Fruit fly (Drosophila melanogaster) whole organism, embryonic: ENCODE measurements around the gene sac.

Experiments
- Atf3 ChIP-seq: fragments of 200-800 bp; sonication (Bioruptor generic); optimal IDR thresholded peaks from 3 replicates; lab custom pipeline; 2016; ENCODE audit warnings: missing biosample characterization, missing genetic modification characterization
- B-H1 ChIP-seq: fragments of 200-800 bp; sonication (Bioruptor generic); IDR thresholded peaks from 3 replicates; pipeline ENCODE4 v1.3.6; 2022; ENCODE audit warnings: missing biosample characterization, missing genetic modification characterization
- B-H2 ChIP-seq: fragments of 200-800 bp; sonication (Bioruptor generic); optimal IDR thresholded peaks from 2 replicates; lab custom pipeline; 2018; ENCODE audit warnings: missing biosample characterization, mild to moderate bottlenecking, missing genetic modification characterization
- BtbVII ChIP-seq: fragments of 200-800 bp; sonication (Bioruptor generic); optimal IDR thresholded peaks from 3 replicates; lab custom pipeline; 2017; ENCODE audit warnings: missing biosample characterization, mild to moderate bottlenecking, missing genetic modification characterization
- CG10979 ChIP-seq: fragments of 200-800 bp; sonication (Bioruptor generic); optimal IDR thresholded peaks from 2 replicates; lab custom pipeline; 2018; ENCODE audit warnings: missing biosample characterization, mild to moderate bottlenecking, missing genetic modification characterization, moderate library complexity
- CG11696 ChIP-seq: fragments of 200-800 bp; sonication (Bioruptor generic); IDR thresholded peaks from 2 replicates; pipeline ENCODE4 v1.3.6; 2022; ENCODE audit warnings: missing biosample characterization, missing genetic modification characterization
- CG12155 ChIP-seq: fragments of 200-800 bp; sonication (Bioruptor generic); optimal IDR thresholded peaks from 3 replicates; lab custom pipeline; 2016; ENCODE audit warnings: missing biosample characterization, missing genetic modification characterization
- CG12299 ChIP-seq: fragments of 200-800 bp; sonication (Bioruptor generic); optimal IDR thresholded peaks from 2 replicates; lab custom pipeline; 2018; ENCODE audit warnings: missing biosample characterization, mild to moderate bottlenecking, missing genetic modification characterization
- CG13296 ChIP-seq: fragments of 200-800 bp; sonication (Bioruptor generic); optimal IDR thresholded peaks from 3 replicates; lab custom pipeline; 2018; ENCODE audit warnings: missing biosample characterization, mild to moderate bottlenecking, missing genetic modification characterization
- CG14965 ChIP-seq: fragments of 200-800 bp; sonication (Bioruptor generic); optimal IDR thresholded peaks from 2 replicates; lab custom pipeline; 2016; ENCODE audit warnings: missing biosample characterization, missing genetic modification characterization, borderline replicate concordance
- CG15073 ChIP-seq: fragments of 200-800 bp; sonication (Bioruptor generic); optimal IDR thresholded peaks from 2 replicates; lab custom pipeline; 2016; ENCODE audit warnings: missing biosample characterization, missing genetic modification characterization
- CG17802 ChIP-seq: fragments of 200-800 bp; sonication (Bioruptor generic); optimal IDR thresholded peaks from 2 replicates; lab custom pipeline; 2018; ENCODE audit warnings: missing biosample characterization, mild to moderate bottlenecking, missing genetic modification characterization, moderate library complexity
- CG2120 ChIP-seq: fragments of 200-800 bp; sonication (Bioruptor generic); optimal IDR thresholded peaks from 3 replicates; lab custom pipeline; 2016; ENCODE audit warnings: missing biosample characterization, missing genetic modification characterization
- CG30020 ChIP-seq: fragments of 200-800 bp; optimal IDR thresholded peaks from 2 replicates; lab custom pipeline; 2019; ENCODE audit warnings: missing biosample characterization, mild to moderate bottlenecking, missing genetic modification characterization, moderate library complexity
- CG34224 ChIP-seq: fragments of 200-800 bp; sonication (Bioruptor generic); IDR thresholded peaks from 3 replicates; pipeline ENCODE4 v1.3.6; 2022; ENCODE audit warnings: missing biosample characterization, missing genetic modification characterization; ENCODE audit not compliant: partially characterized antibody
- CG3847 ChIP-seq: fragments of 200-800 bp; sonication (Bioruptor generic); IDR thresholded peaks from 2 replicates; pipeline ENCODE4 v1.3.6; 2022; ENCODE audit warnings: missing biosample characterization, missing genetic modification characterization
- CG4404 ChIP-seq: fragments of 200-800 bp; sonication (Bioruptor generic); IDR thresholded peaks from 2 replicates; pipeline ENCODE4 v1.3.6; 2022; ENCODE audit warnings: missing biosample characterization, missing genetic modification characterization
- CG6854 ChIP-seq: fragments of 200-800 bp; sonication (Bioruptor generic); optimal IDR thresholded peaks from 3 replicates; lab custom pipeline; 2017; ENCODE audit warnings: missing biosample characterization, mild to moderate bottlenecking, missing genetic modification characterization
- CG7357 ChIP-seq: fragments of 200-800 bp; sonication (Bioruptor generic); IDR thresholded peaks from 3 replicates; pipeline ENCODE4 v1.3.6; 2022; ENCODE audit warnings: missing biosample characterization, missing genetic modification characterization
- CG7963 ChIP-seq: fragments of 200-800 bp; sonication (Bioruptor generic); IDR thresholded peaks from 3 replicates; pipeline ENCODE4 v1.3.6; 2022; ENCODE audit warnings: missing biosample characterization, missing genetic modification characterization; ENCODE audit not compliant: partially characterized antibody
- CG8944 ChIP-seq: fragments of 200-800 bp; sonication (Bioruptor generic); optimal IDR thresholded peaks from 3 replicates; lab custom pipeline; 2016; ENCODE audit warnings: missing biosample characterization, missing genetic modification characterization
- CG9932 ChIP-seq: fragments of 200-800 bp; sonication (Bioruptor generic); IDR thresholded peaks from 2 replicates; pipeline ENCODE4 v1.3.6; 2022; ENCODE audit warnings: missing biosample characterization, missing genetic modification characterization
- Dbx ChIP-seq: fragments of 200-800 bp; sonication (Bioruptor generic); IDR thresholded peaks from 3 replicates; pipeline ENCODE4 v1.3.6; 2022; ENCODE audit warnings: missing biosample characterization, missing genetic modification characterization
- Dref ChIP-seq: fragments of 200-800 bp; sonication (Bioruptor generic); IDR thresholded peaks from 2 replicates; pipeline ENCODE4 v1.3.6; 2022; ENCODE audit warnings: missing biosample characterization, missing genetic modification characterization
- Eip74EF ChIP-seq, 2 experiments: fragments of 200-800 bp in 1 of 2; fragments of >200 bp in 1 of 2; sonication (Bioruptor generic) in 1 of 2; optimal IDR thresholded peaks; 2 replicates each; lab custom pipeline; 2017 to 2019; ENCODE audit warnings: missing biosample characterization in 2 of 2, missing genetic modification characterization in 2 of 2, mild to moderate bottlenecking in 1 of 2, moderate library complexity in 1 of 2
- Fer3 ChIP-seq: fragments of 200-800 bp; sonication (Bioruptor generic); optimal IDR thresholded peaks from 2 replicates; lab custom pipeline; 2018; ENCODE audit warnings: missing biosample characterization, mild to moderate bottlenecking, missing genetic modification characterization, moderate library complexity
- HmgD ChIP-seq: fragments of 200-800 bp; sonication (Bioruptor generic); optimal IDR thresholded peaks from 3 replicates; lab custom pipeline; 2016; ENCODE audit warnings: missing biosample characterization, missing genetic modification characterization
- Opbp ChIP-seq: fragments of 200-800 bp; sonication (Bioruptor generic); IDR thresholded peaks from 3 replicates; pipeline ENCODE4 v1.3.6; 2022; ENCODE audit warnings: missing biosample characterization, missing genetic modification characterization; ENCODE audit not compliant: partially characterized antibody
- Optix ChIP-seq: fragments of 200-800 bp; sonication (Bioruptor generic); IDR thresholded peaks from 3 replicates; pipeline ENCODE4 v1.3.6; 2022; ENCODE audit warnings: missing biosample characterization, missing genetic modification characterization
- Rx ChIP-seq: fragments of 200-800 bp; sonication (Bioruptor generic); IDR thresholded peaks from 2 replicates; pipeline ENCODE4 v1.3.6; 2022; ENCODE audit warnings: missing biosample characterization, missing genetic modification characterization
- Stat92E ChIP-seq, 3 experiments: fragments of >200 bp in 2 of 3; fragments of 200-800 bp in 1 of 3; sonication (Bioruptor generic) in 1 of 3; optimal IDR thresholded peaks; 2 replicates each; lab custom pipeline; 2017 to 2019; ENCODE audit warnings: missing biosample characterization in 3 of 3, missing genetic modification characterization in 3 of 3, mild to moderate bottlenecking in 1 of 3, moderate library complexity in 1 of 3
- ac ChIP-seq: fragments of 200-800 bp; sonication (Bioruptor generic); optimal IDR thresholded peaks from 3 replicates; lab custom pipeline; 2017; ENCODE audit warnings: missing biosample characterization, mild to moderate bottlenecking, missing genetic modification characterization
- amos ChIP-seq: fragments of 200-800 bp; sonication (Bioruptor generic); IDR thresholded peaks from 2 replicates; pipeline ENCODE4 v1.3.6; 2022; ENCODE audit warnings: missing biosample characterization, missing genetic modification characterization; ENCODE audit not compliant: partially characterized antibody
- cwo ChIP-seq: fragments of 200-800 bp; sonication (Bioruptor generic); optimal IDR thresholded peaks from 3 replicates; lab custom pipeline; 2017; ENCODE audit warnings: missing biosample characterization, missing genetic modification characterization, mild to moderate bottlenecking, moderate library complexity, missing genetic modification reagents
- dm ChIP-seq: fragments of 200-800 bp; sonication (Bioruptor generic); optimal IDR thresholded peaks from 3 replicates; lab custom pipeline; 2016; ENCODE audit warnings: missing biosample characterization, missing genetic modification characterization
- emc ChIP-seq: fragments of 200-800 bp; sonication (Bioruptor generic); optimal IDR thresholded peaks from 2 replicates; lab custom pipeline; 2016; ENCODE audit warnings: missing biosample characterization, missing genetic modification characterization
- exex ChIP-seq: fragments of 200-800 bp; sonication (Bioruptor generic); optimal IDR thresholded peaks from 4 replicates; lab custom pipeline; 2018; ENCODE audit warnings: missing biosample characterization, mild to moderate bottlenecking, missing genetic modification characterization, moderate library complexity
- eyg ChIP-seq: fragments of 200-800 bp; sonication (Bioruptor generic); optimal IDR thresholded peaks from 3 replicates; lab custom pipeline; 2016; ENCODE audit warnings: missing biosample characterization, missing genetic modification characterization
- fu2 ChIP-seq: fragments of 200-800 bp; sonication (Bioruptor generic); optimal IDR thresholded peaks from 2 replicates; lab custom pipeline; 2016; ENCODE audit warnings: missing biosample characterization, missing genetic modification characterization
- gce ChIP-seq: fragments of 200-800 bp; sonication (Bioruptor generic); IDR thresholded peaks from 3 replicates; pipeline ENCODE4 v1.3.6; 2022; ENCODE audit warnings: missing biosample characterization, missing genetic modification characterization
- hkb ChIP-seq, 2 experiments: fragments of 200-800 bp in 1 of 2; fragments of >200 bp in 1 of 2; sonication (Bioruptor generic) in 1 of 2; IDR thresholded peaks in 1 of 2; optimal IDR thresholded peaks in 1 of 2; 2 replicates each; pipeline versions ENCODE4 v1.3.6 to Lab custom; 2017 to 2022; ENCODE audit warnings: missing biosample characterization in 1 of 2, missing genetic modification characterization in 1 of 2
- kay ChIP-seq: fragments of 200-800 bp; sonication (Bioruptor generic); optimal IDR thresholded peaks from 2 replicates; lab custom pipeline; 2016; ENCODE audit warnings: missing biosample characterization, missing genetic modification characterization
- lmd ChIP-seq: fragments of 200-800 bp; sonication (Bioruptor generic); IDR thresholded peaks from 2 replicates; pipeline ENCODE4 v1.3.6; 2022; ENCODE audit warnings: missing biosample characterization, missing genetic modification characterization
- lov ChIP-seq, 2 experiments: fragments of 200-800 bp in 1 of 2; fragments of >200 bp in 1 of 2; sonication (Bioruptor generic) in 1 of 2; IDR thresholded peaks in 1 of 2; optimal IDR thresholded peaks in 1 of 2; 2 replicates in 1 of 2; 3 replicates in 1 of 2; pipeline versions ENCODE4 v1.3.6 to Lab custom; 2017 to 2022; ENCODE audit warnings: missing biosample characterization in 1 of 2, missing genetic modification characterization in 1 of 2
- mirr ChIP-seq: fragments of 200-800 bp; sonication (Bioruptor generic); optimal IDR thresholded peaks from 3 replicates; lab custom pipeline; 2018; ENCODE audit warnings: missing biosample characterization, mild to moderate bottlenecking, missing genetic modification characterization
- ranshi ChIP-seq: fragments of 200-800 bp; sonication (Bioruptor generic); IDR thresholded peaks from 2 replicates; pipeline ENCODE4 v1.3.6; 2022; ENCODE audit warnings: missing biosample characterization, missing genetic modification characterization
- tio ChIP-seq: fragments of 200-800 bp; sonication (Bioruptor generic); optimal IDR thresholded peaks from 2 replicates; lab custom pipeline; 2017; ENCODE audit warnings: missing biosample characterization, missing genetic modification characterization, inconsistent platforms
- zen2 ChIP-seq: fragments of 200-800 bp; sonication (Bioruptor generic); IDR thresholded peaks from 3 replicates; pipeline ENCODE4 v1.3.6; 2022; ENCODE audit warnings: missing biosample characterization, missing genetic modification characterization; ENCODE audit not compliant: partially characterized antibody

Gene sac

DNA sequence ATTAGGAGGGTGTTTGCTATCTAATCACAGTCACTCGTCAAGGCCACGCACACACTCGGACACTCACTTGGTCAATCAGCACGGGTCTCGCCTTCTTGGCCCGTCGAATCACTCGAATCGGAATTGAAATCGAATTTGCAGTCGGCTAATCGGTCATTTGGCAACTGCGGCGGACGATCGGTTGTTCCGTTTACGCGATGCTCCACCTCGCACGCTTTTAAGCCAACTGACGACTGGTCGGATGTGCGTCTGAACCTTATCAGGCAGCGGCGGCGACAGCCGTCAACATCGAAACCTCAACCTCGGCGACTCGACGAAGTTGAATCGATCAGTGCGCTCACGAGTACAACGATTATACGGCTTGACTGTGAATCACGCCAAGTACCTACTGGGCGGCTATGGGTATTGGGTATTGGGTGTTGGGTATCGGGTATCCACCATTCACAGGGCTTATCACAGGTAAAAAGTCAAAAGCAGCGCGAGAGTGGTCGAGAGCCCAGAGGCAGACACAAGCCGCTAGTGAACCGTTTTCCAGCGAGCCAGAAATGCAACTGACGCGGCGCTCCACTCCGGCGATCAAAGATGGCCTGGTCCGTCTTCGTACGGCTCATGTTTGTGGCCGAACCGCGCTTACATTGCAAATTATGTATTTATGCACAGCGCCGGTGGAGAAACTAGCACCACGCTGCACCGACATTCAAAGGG, 9.4 kb upstream of the sac start (continued):
- TF ChIP-seq zen2, result 0 out of 3 replicates have a peak, but pooled peaks have one; percentile 28
- peak; percentile 35 for TF ChIP-seq B-H2 (GFP tag; lab: Kevin White, UChicago)
- TF ChIP-seq Dref, result no peak
- TF ChIP-seq amos (GFP tag; lab: Robert Waterston, UW), result peak; percentile 32; the same call in 1 of the 2 replicates
- no peak for TF ChIP-seq Rx (GFP tag; lab: Robert Waterston, UW)
- no peak for TF ChIP-seq CG12155 (GFP tag; lab: Kevin White, UChicago)
- TF ChIP-seq CG3847 (GFP tag; lab: Robert Waterston, UW), result no peak
- TF ChIP-seq CG13296 (GFP tag; lab: Kevin White, UChicago), result peak; percentile 39
- TF ChIP-seq kay (GFP tag; lab: Kevin White, UChicago), result peak; percentile 41
- peak; percentile 94 for TF ChIP-seq exex (tag; lab: Kevin White, UChicago)
- peak; percentile 1 for TF ChIP-seq dm (GFP tag; lab: Kevin White, UChicago)
- no peak for TF ChIP-seq CG15073 (GFP tag; lab: Kevin White, UChicago)
- no peak for TF ChIP-seq eyg
- TF ChIP-seq CG9932, result no peak
- TF ChIP-seq tio (GFP tag; lab: Kevin White, UChicago), result no peak
- TF ChIP-seq CG17802 (tag; lab: Kevin White, UChicago), result no peak
- no peak for TF ChIP-seq CG8944 (GFP tag; lab: Kevin White, UChicago)
- no peak for TF ChIP-seq CG30020 (tag; lab: Kevin White, UChicago)
- TF ChIP-seq cwo (GFP tag; lab: Kevin White, UChicago), result peak; percentile 96
- 0 out of 2 replicates have a peak, but pooled peaks have one; percentile 22 for TF ChIP-seq CG11696
- TF ChIP-seq B-H1, result no peak
- TF ChIP-seq CG6854 (GFP tag; lab: Kevin White, UChicago), result peak; percentile 36
- no peak for TF ChIP-seq CG12299 (tag; lab: Kevin White, UChicago)
- TF ChIP-seq BtbVII (GFP tag; lab: Kevin White, UChicago), result peak; percentile 12
- no peak for TF ChIP-seq gce (GFP tag; lab: Robert Waterston, UW)
- no peak for TF ChIP-seq Stat92E (GFP tag; optimal IDR thresholded peaks at IDR 0.05; lab: Kevin White, UChicago)
- TF ChIP-seq hkb (optimal IDR thresholded peaks at IDR 0.05; lab: Kevin White, UChicago), result no peak
- no peak; the same call in 1 of the 2 replicates for TF ChIP-seq hkb (GFP tag; IDR thresholded peaks at IDR 0.05; lab: Robert Waterston, UW)
- TF ChIP-seq Eip74EF (GFP tag; optimal IDR thresholded peaks at IDR 0.05; lab: Kevin White, UChicago), result no peak
- TF ChIP-seq ranshi (GFP tag; lab: Robert Waterston, UW), result no peak
- TF ChIP-seq ac (GFP tag; lab: Kevin White, UChicago), result no peak
- TF ChIP-seq CG10979 (tag; lab: Kevin White, UChicago), result no peak
- no peak for TF ChIP-seq CG4404 (GFP tag; lab: Robert Waterston, UW)
- TF ChIP-seq CG14965 (GFP tag; lab: Kevin White, UChicago), result no peak
- peak; percentile 29; the same call in 1 of the 3 replicates for TF ChIP-seq CG34224 (GFP tag; lab: Robert Waterston, UW)
- TF ChIP-seq Opbp, result no peak
- no peak for TF ChIP-seq lmd (GFP tag; lab: Robert Waterston, UW)
- TF ChIP-seq Atf3 (GFP tag; lab: Kevin White, UChicago), result no peak
- no peak for TF ChIP-seq CG7357 (GFP tag; lab: Robert Waterston, UW)
- no peak for TF ChIP-seq lov (optimal IDR thresholded peaks at IDR 0.05; lab: Kevin White, UChicago)
- TF ChIP-seq lov (GFP tag; IDR thresholded peaks at IDR 0.05; lab: Robert Waterston, UW), result no peak
- peak; percentile 27 for TF ChIP-seq Fer3
- no peak for TF ChIP-seq CG2120 (GFP tag; lab: Kevin White, UChicago)
- TF ChIP-seq HmgD, result no peak
- TF ChIP-seq mirr (GFP tag; lab: Kevin White, UChicago), result peak; percentile 74
- TF ChIP-seq emc, result no peak
- TF ChIP-seq Dbx, result peak; percentile 50; the same call in 1 of the 3 replicates
- TF ChIP-seq fu2 (GFP tag; lab: Kevin White, UChicago), result no peak
- no peak for TF ChIP-seq CG7963 (GFP tag; lab: Robert Waterston, UW)
- no peak for TF ChIP-seq Optix (GFP tag; lab: Robert Waterston, UW)
